Fruit fly (Drosophila melanogaster): Measurements from ENCODE around the gene CG6071.
A peak's percentile ranks its signal among the peaks of the same experiment; 100 is the strongest.

The CG6071 gene

DNA sequence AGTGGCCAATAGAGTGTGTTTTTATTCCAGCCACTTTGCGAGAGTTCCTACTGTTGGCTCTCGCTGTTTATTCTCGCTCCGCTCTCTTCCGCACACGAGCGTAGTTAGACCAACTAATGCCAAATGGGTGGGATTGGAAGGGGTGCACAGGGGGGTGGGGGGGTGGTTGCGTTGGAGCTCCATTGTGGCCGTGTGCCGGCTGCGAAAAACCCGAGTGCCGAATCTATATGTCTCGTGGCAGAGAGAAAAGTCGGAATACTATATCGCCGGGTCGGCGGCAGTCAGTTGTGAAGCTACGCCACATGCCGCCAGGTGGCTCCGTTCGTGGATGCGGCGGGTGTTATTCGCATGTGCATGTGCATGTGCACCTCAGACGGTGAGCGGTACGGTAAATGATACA, 44.7 kb downstream of the CG6071 start (continued):
- TF ChIP-seq CG34422 (GFP tag; IDR thresholded peaks at IDR 0.05) = peak; percentile 28; the same call in 1 of the 3 replicates
- peak; percentile 40 for TF ChIP-seq CTCF (GFP tag; optimal IDR thresholded peaks at IDR 0.05)
- TF ChIP-seq CG12219 (GFP tag; optimal IDR thresholded peaks at IDR 0.05) = no peak
- TF ChIP-seq vfl (GFP tag; optimal IDR thresholded peaks at IDR 0.05) = no peak
- no peak for TF ChIP-seq CG9817 (tag; optimal IDR thresholded peaks at IDR 0.05)
- no peak for TF ChIP-seq CG14050 (GFP tag; IDR thresholded peaks at IDR 0.05)
- TF ChIP-seq Deaf1 (tag; optimal IDR thresholded peaks at IDR 0.05) = peak; percentile 85

DNA sequence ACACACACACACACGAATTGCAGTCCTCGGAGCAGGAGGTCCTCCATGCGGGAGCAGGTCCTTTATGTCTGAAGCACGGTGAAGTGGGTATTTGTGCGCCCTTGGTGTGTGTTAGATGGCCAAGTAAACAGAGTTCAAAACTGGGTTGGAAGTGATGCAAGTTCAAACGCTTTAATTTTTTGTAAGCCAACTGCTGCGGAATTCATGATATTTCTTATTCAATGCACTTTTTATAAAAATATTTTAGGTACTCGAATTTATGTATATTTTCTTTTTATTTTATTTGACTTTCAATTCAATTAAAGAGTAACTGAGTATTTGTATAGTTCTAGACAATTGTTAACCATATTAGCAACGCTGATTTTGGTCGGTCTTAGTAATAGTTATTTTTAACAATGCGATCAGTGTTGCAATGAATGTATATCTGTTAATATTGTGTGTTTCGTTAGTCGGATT, 45.8 kb downstream of the CG6071 start, which contains the start of the genes CG14137 and CG46394:
Gene CG14137 (minus strand): TSS at position 101 of the 456 bp plus-strand sequence.
Gene CG46394 (plus strand): TSS at position 406 of the 456 bp plus-strand sequence.
- TF ChIP-seq CG2202 (tag; optimal IDR thresholded peaks at IDR 0.05) = no peak
- TF ChIP-seq CG2889 (GFP tag; IDR thresholded peaks at IDR 0.05) = 0 out of 3 replicates have a peak, but pooled peaks have one; percentile 3
- no peak for TF ChIP-seq CG15269 (tag; optimal IDR thresholded peaks at IDR 0.05)

DNA sequence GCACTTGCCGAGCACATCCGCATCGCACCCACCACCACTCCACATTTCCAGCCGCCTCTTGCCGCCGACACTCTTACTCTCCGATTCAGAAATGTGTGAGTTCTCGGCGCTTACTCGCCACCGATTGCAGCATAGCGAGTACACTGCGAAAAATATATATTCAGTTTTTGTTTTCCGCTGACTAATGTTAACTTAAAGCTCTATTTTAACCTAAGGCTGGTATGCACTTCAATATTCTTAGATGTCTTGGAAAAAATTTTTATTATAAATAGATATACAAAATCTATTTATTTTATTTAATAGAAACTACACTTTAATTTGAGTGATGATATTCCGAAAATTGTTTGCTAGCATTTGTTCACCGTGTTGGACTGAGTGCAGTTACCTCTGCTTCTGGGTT, 46.6 kb downstream of the CG6071 start:
- TF ChIP-seq CG10366 (GFP tag; IDR thresholded peaks at IDR 0.05) (no peak), nom (GFP tag; optimal IDR thresholded peaks at IDR 0.05) (no peak), CG2199 (GFP tag; IDR thresholded peaks at IDR 0.05) (no peak), nau (GFP tag; optimal IDR thresholded peaks at IDR 0.05) (no peak), E2f1 (GFP tag; IDR thresholded peaks at IDR 0.05) (no peak), pan (optimal IDR thresholded peaks at IDR 0.05) (no peak), pan (GFP tag; optimal IDR thresholded peaks at IDR 0.05 in 1 of 2, IDR thresholded peaks at IDR 0.05 in 1 of 2) (no peak), aop (GFP tag; IDR thresholded peaks at IDR 0.05) (no peak), dimm (GFP tag; IDR thresholded peaks at IDR 0.05) (no peak), CG9437 (GFP tag; optimal IDR thresholded peaks at IDR 0.05) (no peak), CG3163 (GFP tag; optimal IDR thresholded peaks at IDR 0.05) (no peak), HLH54F (GFP tag; optimal IDR thresholded peaks at IDR 0.05) (no peak), CG7556 (GFP tag; optimal IDR thresholded peaks at IDR 0.05) (no peak), Ada2b (GFP tag; IDR thresholded peaks at IDR 0.05) (no peak), CG2116 (GFP tag; optimal IDR thresholded peaks at IDR 0.05) (no peak), gfzf (GFP tag; optimal IDR thresholded peaks at IDR 0.05) (no peak)

DNA sequence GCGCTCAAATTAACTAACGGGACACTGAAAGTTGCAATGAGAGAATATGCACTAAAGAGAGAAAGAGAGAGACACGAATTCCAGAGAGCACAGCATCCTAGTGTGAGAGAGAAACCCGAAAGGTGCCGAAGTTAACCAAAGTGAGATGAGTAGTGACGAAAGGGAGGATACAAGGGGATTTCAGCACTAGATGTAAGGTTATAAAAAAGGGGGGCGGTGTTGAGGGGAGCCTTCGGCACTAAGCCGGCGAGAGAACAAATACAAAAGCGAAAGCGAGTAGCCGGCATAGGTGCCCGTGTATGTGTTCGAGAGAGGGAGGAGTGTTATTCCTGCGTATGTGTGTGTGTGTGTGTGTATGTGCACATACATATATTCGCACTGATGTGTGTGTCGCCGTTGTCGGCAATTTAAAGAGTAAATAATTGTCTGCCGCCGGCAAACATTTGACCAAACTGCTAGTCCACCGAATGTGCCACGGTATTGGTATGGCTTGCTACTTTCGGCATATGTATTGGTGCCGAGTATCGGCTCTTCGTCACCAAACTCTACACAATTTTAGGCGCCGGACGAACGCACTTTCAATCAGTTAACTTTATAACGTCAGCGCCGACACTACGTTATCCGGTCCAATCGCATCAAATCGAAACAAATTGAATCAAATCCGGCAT, 49.1 kb downstream of the CG6071 start, which contains the start of gene CG7368:
Gene CG7368 (plus strand): TSS at position 618 of the 668 bp plus-strand sequence.
- TF ChIP-seq CG14965 (GFP tag; optimal IDR thresholded peaks at IDR 0.05; ENCODE audit: borderline replicate concordance) = no peak
- TF ChIP-seq prd (optimal IDR thresholded peaks at IDR 0.05) = no peak
- no peak for TF ChIP-seq prd (GFP tag; IDR thresholded peaks at IDR 0.05)
- TF ChIP-seq Meics (GFP tag; optimal IDR thresholded peaks at IDR 0.05) = peak; percentile 79
- no peak for TF ChIP-seq CG5953 (GFP tag; IDR thresholded peaks at IDR 0.05)
- TF ChIP-seq CG11247 (GFP tag; IDR thresholded peaks at IDR 0.05) = no peak
- TF ChIP-seq CG10565 (GFP tag; optimal IDR thresholded peaks at IDR 0.05) = no peak
- TF ChIP-seq seq (GFP tag; IDR thresholded peaks at IDR 0.05) = no peak
- TF ChIP-seq CG3847 (GFP tag; IDR thresholded peaks at IDR 0.05) = no peak
- TF ChIP-seq ato (GFP tag; IDR thresholded peaks at IDR 0.05; ENCODE audit: partially characterized antibody) = no peak
- TF ChIP-seq CG34422 (GFP tag; IDR thresholded peaks at IDR 0.05) = peak; percentile 41; the same call in 1 of the 3 replicates
- TF ChIP-seq Kr (GFP tag; optimal IDR thresholded peaks at IDR 0.05) = no peak
- TF ChIP-seq cg (GFP tag; optimal IDR thresholded peaks at IDR 0.05) = peak; percentile 30
- TF ChIP-seq inv (GFP tag; IDR thresholded peaks at IDR 0.05; ENCODE audit: partially characterized antibody) = no peak
- no peak for TF ChIP-seq wor (GFP tag; IDR thresholded peaks at IDR 0.05)
- TF ChIP-seq eve (GFP tag; optimal IDR thresholded peaks at IDR 0.05) = no peak
- TF ChIP-seq Trl (optimal IDR thresholded peaks at IDR 0.05) = peak; percentile 36 to 71
- TF ChIP-seq Trl (GFP tag; optimal IDR thresholded peaks at IDR 0.05) = no peak
- no peak for TF ChIP-seq danr (GFP tag; IDR thresholded peaks at IDR 0.05)
- TF ChIP-seq CG13287 (GFP tag; IDR thresholded peaks at IDR 0.05; ENCODE audit: partially characterized antibody) = no peak
- TF ChIP-seq CG9215 (GFP tag; IDR thresholded peaks at IDR 0.05) = no peak
- TF ChIP-seq CG14014 (GFP tag; IDR thresholded peaks at IDR 0.05) = no peak
- peak; percentile 19 for TF ChIP-seq CG3163 (GFP tag; optimal IDR thresholded peaks at IDR 0.05)
- no peak for TF ChIP-seq sug (tag; optimal IDR thresholded peaks at IDR 0.05)
